Worm (Caenorhabditis elegans) whole organism, midembryonic: ENCODE results near the gene acr-25.

Source experiments
- T22C8.4 ChIP-seq: fragments of 200-800 bp; sonication (Bioruptor generic); IDR thresholded peaks from 2 replicates; pipeline ENCODE4 v1.3.6; 2022; ENCODE audit warnings: missing genetic modification characterization, missing compliant biosample characterization
- cog-1 ChIP-seq: sonication (generic microtip); optimal IDR thresholded peaks from 2 replicates; lab custom pipeline; 2016; ENCODE audit warnings: missing genetic modification characterization, missing compliant biosample characterization
- flt-1 ChIP-seq: fragments of 200-800 bp; sonication (Bioruptor generic); IDR thresholded peaks from 2 replicates; pipeline ENCODE4 v1.3.6; 2022; ENCODE audit warnings: missing genetic modification characterization, missing compliant biosample characterization
- klf-2 ChIP-seq: fragments of 200-800 bp; sonication (Bioruptor generic); conservative IDR thresholded peaks from 2 replicates; pipeline ENCODE4 v1.3.6; 2022; ENCODE audit warnings: missing genetic modification reagents, missing genetic modification characterization, missing compliant biosample characterization
- ref-1 ChIP-seq: fragments of 200-800 bp; sonication (Bioruptor generic); conservative IDR thresholded peaks from 2 replicates; pipeline ENCODE4 v1.3.6; 2022; ENCODE audit warnings: missing genetic modification reagents, missing genetic modification characterization, missing compliant biosample characterization
- tab-1 ChIP-seq: fragments of 200-800 bp; sonication (Bioruptor generic); IDR thresholded peaks from 2 replicates; pipeline ENCODE4 v1.3.6; 2022; ENCODE audit warnings: missing genetic modification characterization, missing compliant biosample characterization
- ztf-29 ChIP-seq: fragments of 200-800 bp; sonication (Bioruptor generic); IDR thresholded peaks from 2 replicates; pipeline ENCODE4 v1.3.6; 2022; ENCODE audit warnings: missing genetic modification reagents, missing genetic modification characterization, missing compliant biosample characterization

ce11 chrIV:6506424-6506823, 42.3 kb downstream of the acr-25 start, which contains the start of gene pqn-89:
- TF ChIP-seq cog-1 (tag; lab: Kevin White, UChicago) (no peak), ztf-29 (no peak), tab-1 (GFP tag; lab: Robert Waterston, UW) (no peak), T22C8.4 (GFP tag; lab: Robert Waterston, UW) (no peak), klf-2 (no peak), flt-1 (GFP tag; lab: Robert Waterston, UW) (no peak), ref-1 (no peak)
